Worm (Caenorhabditis elegans) whole organism, L1 larva: Measurements from ENCODE around the gene sucl-1.

ENCODE experiments used
- C04F5.9 ChIP-seq: sonication (generic microtip); optimal IDR thresholded peaks from 2 replicates; lab custom pipeline; 2016; ENCODE audit warnings: missing genetic modification characterization, missing compliant biosample characterization
- Y116A8C.19 ChIP-seq: sonication (generic microtip); optimal IDR thresholded peaks from 2 replicates; lab custom pipeline; 2016; ENCODE audit warnings: missing compliant biosample characterization, missing genetic modification characterization, borderline replicate concordance
- blmp-1 ChIP-seq: fragments of 150-350 bp; optimal IDR thresholded peaks from 2 replicates; lab custom pipeline; 2014; ENCODE audit warnings: missing biosample characterization, missing genetic modification characterization
- ceh-63 ChIP-seq: fragments of 200-800 bp; sonication (Bioruptor generic); optimal IDR thresholded peaks from 2 replicates; lab custom pipeline; 2018; ENCODE audit warnings: mild to moderate bottlenecking, missing genetic modification characterization, missing compliant biosample characterization
- ceh-8 ChIP-seq: fragments of 200-800 bp; sonication (Bioruptor generic); optimal IDR thresholded peaks from 2 replicates; lab custom pipeline; 2018; ENCODE audit warnings: mild to moderate bottlenecking, missing genetic modification characterization, moderate library complexity, missing compliant biosample characterization
- ces-1 ChIP-seq: fragments of 150-350 bp; optimal IDR thresholded peaks from 2 replicates; lab custom pipeline; 2014; ENCODE audit warnings: missing biosample characterization, missing genetic modification reagents, missing genetic modification characterization
- dpl-1 ChIP-seq, 3 experiments: fragments of 150-350 bp in 2 of 3; sonication (generic microtip) in 1 of 3; optimal IDR thresholded peaks; 2 replicates each; lab custom pipeline; 2014 to 2017; ENCODE audit warnings: missing biosample characterization in 3 of 3, missing genetic modification characterization in 3 of 3, missing genetic modification reagents in 3 of 3
- dsc-1 ChIP-seq: sonication (generic microtip); optimal IDR thresholded peaks from 2 replicates; lab custom pipeline; 2016; ENCODE audit warnings: mild to moderate bottlenecking, missing genetic modification characterization, missing compliant biosample characterization
- efl-1 ChIP-seq, 4 experiments: fragments of 150-350 bp; optimal IDR thresholded peaks in 3 of 4; peaks in 1 of 4; 1 replicate in 1 of 4; 2 replicates in 3 of 4; lab custom pipeline; 2014; ENCODE audit warnings: missing biosample characterization in 2 of 4, missing genetic modification characterization in 2 of 4, missing genetic modification reagents in 2 of 4
- efl-3 ChIP-seq: fragments of 200-800 bp; sonication (Bioruptor generic); optimal IDR thresholded peaks from 2 replicates; lab custom pipeline; 2018; ENCODE audit warnings: mild to moderate bottlenecking, missing genetic modification characterization, missing compliant biosample characterization
- egl-13 ChIP-seq: sonication (generic microtip); optimal IDR thresholded peaks from 2 replicates; lab custom pipeline; 2016; ENCODE audit warnings: missing genotype, missing genetic modification reagents, missing genetic modification characterization, missing compliant biosample characterization
- elt-3 ChIP-seq, 6 experiments: fragments of 150-350 bp in 1 of 6; sonication (generic microtip); optimal IDR thresholded peaks; 2 replicates each; lab custom pipeline; 2017 to 2018; ENCODE audit warnings: missing biosample characterization in 6 of 6, missing genetic modification characterization in 6 of 6, inconsistent platforms in 1 of 6
- ets-5 ChIP-seq: fragments of 200-800 bp; sonication (Bioruptor generic); IDR thresholded peaks from 2 replicates; pipeline ENCODE4 v1.3.6; 2022; ENCODE audit warnings: missing genetic modification characterization, missing compliant biosample characterization
- fkh-10 ChIP-seq: sonication (generic microtip); optimal IDR thresholded peaks from 2 replicates; lab custom pipeline; 2017; ENCODE audit warnings: missing biosample characterization, missing genetic modification reagents, missing genetic modification characterization
- hlh-4 ChIP-seq: sonication (generic microtip); optimal IDR thresholded peaks from 2 replicates; lab custom pipeline; 2016; ENCODE audit warnings: mild to moderate bottlenecking, missing genetic modification characterization, missing compliant biosample characterization
- isw-1 ChIP-seq: fragments of 200-800 bp; sonication (Bioruptor generic); IDR thresholded peaks from 2 replicates; pipeline ENCODE4 v1.3.6; 2022; ENCODE audit warnings: missing genetic modification characterization, missing compliant biosample characterization
- jun-1 ChIP-seq: fragments of 150-350 bp; optimal IDR thresholded peaks from 2 replicates; lab custom pipeline; 2014; ENCODE audit warnings: missing biosample characterization, missing genetic modification reagents, missing genetic modification characterization
- lin-14 ChIP-seq: fragments of 200-800 bp; sonication (Bioruptor generic); optimal IDR thresholded peaks from 2 replicates; lab custom pipeline; 2018; ENCODE audit warnings: mild to moderate bottlenecking, missing genetic modification characterization, moderate library complexity, missing compliant biosample characterization
- lin-15B ChIP-seq: fragments of 150-350 bp; sonication (generic microtip); optimal IDR thresholded peaks from 3 replicates; lab custom pipeline; 2014; ENCODE audit warnings: missing biosample characterization, missing genetic modification characterization
- lin-35 ChIP-seq, 2 experiments: fragments of 150-350 bp; optimal IDR thresholded peaks; 2 replicates each; lab custom pipeline; 2014; ENCODE audit warnings: missing biosample characterization in 2 of 2, missing genetic modification characterization in 2 of 2, missing genetic modification reagents in 2 of 2
- lin-39 ChIP-seq: fragments of 150-350 bp; optimal IDR thresholded peaks from 2 replicates; lab custom pipeline; 2014; ENCODE audit warnings: missing biosample characterization, missing genetic modification reagents, missing genetic modification characterization
- lir-3 ChIP-seq: sonication (generic microtip); optimal IDR thresholded peaks from 2 replicates; lab custom pipeline; 2016; ENCODE audit warnings: mild to moderate bottlenecking, missing genetic modification characterization, moderate library complexity, missing compliant biosample characterization; ENCODE audit not compliant: poor library complexity
- lsy-2 ChIP-seq, 2 experiments: fragments of 150-350 bp; optimal IDR thresholded peaks; 2 replicates each; lab custom pipeline; 2014; ENCODE audit warnings: missing biosample characterization in 2 of 2, missing genetic modification characterization in 2 of 2
- mab-9 ChIP-seq: fragments of 200-800 bp; sonication (Bioruptor generic); IDR thresholded peaks from 2 replicates; pipeline ENCODE4 v1.3.6; 2022; ENCODE audit warnings: missing genetic modification reagents, missing genetic modification characterization, missing compliant biosample characterization
- nhr-11 ChIP-seq: fragments of 150-350 bp; optimal IDR thresholded peaks from 2 replicates; lab custom pipeline; 2014; ENCODE audit warnings: missing biosample characterization, missing genetic modification characterization
- nhr-19 ChIP-seq: fragments of 200-800 bp; sonication (Bioruptor generic); conservative IDR thresholded peaks from 2 replicates; pipeline ENCODE4 v1.3.6; 2022; ENCODE audit warnings: missing genetic modification characterization, missing compliant biosample characterization
- nhr-20 ChIP-seq: sonication (generic microtip); optimal IDR thresholded peaks from 2 replicates; lab custom pipeline; 2016; ENCODE audit warnings: mild to moderate bottlenecking, missing genetic modification characterization, missing compliant biosample characterization
- nhr-47 ChIP-seq: sonication (generic microtip); optimal IDR thresholded peaks from 2 replicates; lab custom pipeline; 2016; ENCODE audit warnings: mild to moderate bottlenecking, missing genetic modification characterization, moderate library complexity, missing compliant biosample characterization
- nhr-71 ChIP-seq: sonication (generic microtip); optimal IDR thresholded peaks from 2 replicates; lab custom pipeline; 2016; ENCODE audit warnings: mild to moderate bottlenecking, missing genetic modification characterization, moderate library complexity, missing compliant biosample characterization
- nhr-76 ChIP-seq: sonication (generic microtip); optimal IDR thresholded peaks from 2 replicates; lab custom pipeline; 2017; ENCODE audit warnings: missing biosample characterization, missing genetic modification characterization
- nhr-77 ChIP-seq: fragments of 150-350 bp; optimal IDR thresholded peaks from 2 replicates; lab custom pipeline; 2014; ENCODE audit warnings: missing biosample characterization, missing genetic modification characterization
- nhr-84 ChIP-seq: sonication (generic microtip); optimal IDR thresholded peaks from 2 replicates; lab custom pipeline; 2017; ENCODE audit warnings: missing biosample characterization, missing genetic modification characterization
- nhr-90 ChIP-seq: sonication (generic microtip); optimal IDR thresholded peaks from 2 replicates; lab custom pipeline; 2016; ENCODE audit warnings: mild to moderate bottlenecking, missing genetic modification characterization, missing compliant biosample characterization; ENCODE audit not compliant: poor library complexity
- rnt-1 ChIP-seq: sonication (generic microtip); optimal IDR thresholded peaks from 2 replicates; lab custom pipeline; 2016; ENCODE audit warnings: mild to moderate bottlenecking, missing genetic modification characterization, moderate library complexity, missing compliant biosample characterization
- skn-1 ChIP-seq: fragments of 150-350 bp; optimal IDR thresholded peaks from 2 replicates; lab custom pipeline; 2014; ENCODE audit warnings: missing biosample characterization, missing genetic modification characterization
- snpc-4 ChIP-seq: fragments of 150-350 bp; optimal IDR thresholded peaks from 2 replicates; lab custom pipeline; 2014; ENCODE audit warnings: missing biosample characterization, missing genetic modification characterization
- snu-23 ChIP-seq: sonication (generic microtip); optimal IDR thresholded peaks from 2 replicates; lab custom pipeline; 2016; ENCODE audit warnings: missing genetic modification characterization, missing compliant biosample characterization
- sptf-1 ChIP-seq: fragments of 150-350 bp; optimal IDR thresholded peaks from 2 replicates; lab custom pipeline; 2014; ENCODE audit warnings: missing biosample characterization, missing genetic modification characterization
- swsn-7 ChIP-seq: sonication (generic microtip); optimal IDR thresholded peaks from 2 replicates; lab custom pipeline; 2016; ENCODE audit warnings: missing genetic modification characterization, missing compliant biosample characterization
- tbx-2 ChIP-seq: sonication (generic microtip); optimal IDR thresholded peaks from 2 replicates; lab custom pipeline; 2016; ENCODE audit warnings: missing genetic modification characterization, missing compliant biosample characterization
- tlp-1 ChIP-seq: fragments of 150-350 bp; optimal IDR thresholded peaks from 2 replicates; lab custom pipeline; 2014; ENCODE audit warnings: missing biosample characterization, missing genetic modification characterization
- unc-30 ChIP-seq: sonication (generic microtip); optimal IDR thresholded peaks from 2 replicates; lab custom pipeline; 2017; ENCODE audit warnings: missing biosample characterization, missing genetic modification characterization
- unc-62 ChIP-seq: fragments of 150-350 bp; optimal IDR thresholded peaks from 2 replicates; lab custom pipeline; 2014; ENCODE audit warnings: missing biosample characterization, missing genetic modification reagents, missing genetic modification characterization
- vab-15 ChIP-seq: sonication (generic microtip); optimal IDR thresholded peaks from 2 replicates; lab custom pipeline; 2017; ENCODE audit warnings: missing genotype, mild to moderate bottlenecking, missing genetic modification characterization, missing compliant biosample characterization
- xbp-1 ChIP-seq: sonication (generic microtip); optimal IDR thresholded peaks from 2 replicates; lab custom pipeline; 2016; ENCODE audit warnings: missing genetic modification characterization, missing compliant biosample characterization
- zag-1 ChIP-seq: fragments of 150-350 bp; optimal IDR thresholded peaks from 2 replicates; lab custom pipeline; 2014; ENCODE audit warnings: missing biosample characterization, missing genetic modification characterization
- zip-4 ChIP-seq: fragments of 200-800 bp; sonication (Bioruptor generic); optimal IDR thresholded peaks from 2 replicates; lab custom pipeline; 2018; ENCODE audit warnings: mild to moderate bottlenecking, missing genetic modification characterization, moderate library complexity, missing compliant biosample characterization
- ztf-11 ChIP-seq, 2 experiments: sonication (generic microtip); optimal IDR thresholded peaks; 2 replicates each; lab custom pipeline; 2016 to 2017; ENCODE audit warnings: missing genetic modification characterization in 2 of 2, missing biosample characterization in 1 of 2, missing compliant biosample characterization in 1 of 2

Gene sucl-1

ce11 chrX:14794170-14794569, 40.3 kb downstream of the sucl-1 start:
- TF ChIP-seq blmp-1 (tag; lab: Kevin White, UChicago) (no peak), tlp-1 (no peak), unc-62 (GFP tag; lab: Kevin White, UChicago) (no peak), nhr-11 (tag; lab: Kevin White, UChicago) (no peak), nhr-84 (tag; lab: Kevin White, UChicago) (no peak), zip-4 (no peak), hlh-4 (no peak), sptf-1 (tag; lab: Kevin White, UChicago) (no peak), nhr-76 (tag; lab: Kevin White, UChicago) (no peak), nhr-19 (no peak), lin-39 (tag; lab: Kevin White, UChicago) (no peak), ztf-11 (tag; optimal IDR thresholded peaks at IDR 0.05; lab: Kevin White, UChicago) (no peak), lin-35 (GFP tag; optimal IDR thresholded peaks at IDR 0.05; lab: Kevin White, UChicago) (no peak), C04F5.9 (tag; lab: Kevin White, UChicago) (no peak), lin-14 (GFP tag; lab: Kevin White, UChicago) (no peak), dsc-1 (tag; lab: Kevin White, UChicago) (no peak), egl-13 (tag; lab: Kevin White, UChicago) (no peak)

ce11 chrX:14797405-14797804, 43.6 kb downstream of the sucl-1 start:
- TF ChIP-seq dsc-1 (tag; lab: Kevin White, UChicago) (peak; percentile 94), unc-30 (no peak)

- TF ChIP-seq nhr-47 (tag; lab: Kevin White, UChicago) (peak; percentile 51), nhr-77 (tag; lab: Kevin White, UChicago) (peak; percentile 20), nhr-11 (tag; lab: Kevin White, UChicago) (no peak), lir-3 (tag; lab: Kevin White, UChicago) (peak; percentile 11), skn-1 (tag; lab: Kevin White, UChicago) (peak; percentile 19), lin-14 (GFP tag; lab: Kevin White, UChicago) (peak; percentile 43), nhr-19 (peak; percentile 35), snpc-4 (tag; lab: Kevin White, UChicago) (no peak), mab-9 (GFP tag; lab: Robert Waterston, UW) (no peak), nhr-71 (tag; lab: Kevin White, UChicago) (peak; percentile 50), egl-13 (tag; lab: Kevin White, UChicago) (no peak), isw-1 (GFP tag; lab: Robert Waterston, UW) (no peak), snu-23 (GFP tag; lab: Kevin White, UChicago) (peak; percentile 41), xbp-1 (no peak), nhr-90 (tag; lab: Kevin White, UChicago) (peak; percentile 54), sptf-1 (tag; lab: Kevin White, UChicago) (no peak), swsn-7 (tag; lab: Kevin White, UChicago) (peak; percentile 23), tbx-2 (tag; lab: Kevin White, UChicago) (peak; percentile 24), lin-15B (tag; lab: Kevin White, UChicago) (no peak), nhr-20 (tag; lab: Kevin White, UChicago) (peak; percentile 37), fkh-10 (GFP tag; lab: Kevin White, UChicago) (no peak), elt-3 (tag; optimal IDR thresholded peaks at IDR 0.05; lab: Kevin White, UChicago) (no peak), efl-3 (GFP tag; lab: Kevin White, UChicago) (no peak), jun-1 (tag; lab: Kevin White, UChicago) (no peak), rnt-1 (peak; percentile 60), ces-1 (GFP tag; lab: Kevin White, UChicago) (no peak), ceh-8 (GFP tag; lab: Kevin White, UChicago) (no peak), dpl-1 (GFP tag; optimal IDR thresholded peaks at IDR 0.05; lab: Kevin White, UChicago) (no peak), nhr-76 (tag; lab: Kevin White, UChicago) (no peak), ceh-63 (no peak), efl-1 (optimal IDR thresholded peaks at IDR 0.05; lab: Kevin White, UChicago) (no peak), efl-1 (GFP tag; optimal IDR thresholded peaks at IDR 0.05 in 1 of 2; lab: Kevin White, UChicago) (no peak), unc-62 (GFP tag; lab: Kevin White, UChicago) (no peak), Y116A8C.19 (no peak), ets-5 (no peak), C04F5.9 (tag; lab: Kevin White, UChicago) (no peak), vab-15 (tag; lab: Kevin White, UChicago) (no peak), zag-1 (tag; lab: Kevin White, UChicago) (no peak), lin-35 (GFP tag; optimal IDR thresholded peaks at IDR 0.05; lab: Kevin White, UChicago) (no peak), lsy-2 (tag; optimal IDR thresholded peaks at IDR 0.05; lab: Kevin White, UChicago) (peak; percentile 11 to 44)
Observed at ce11 chrX:14804706-14805105, 50.9 kb downstream of the sucl-1 start.
